Fruit fly (Drosophila melanogaster) whole organism, embryonic: ENCODE measurements around the gene CG5758.
A peak's percentile ranks its signal among the peaks of the same experiment; 100 is the strongest.

ENCODE experiments used
- ATbp ChIP-seq: fragments of 200-800 bp; sonication (Bioruptor generic); optimal IDR thresholded peaks from 2 replicates; lab custom pipeline; 2017; ENCODE audit warnings: missing biosample characterization, mild to moderate bottlenecking, missing genetic modification characterization, missing genetic modification reagents
- Antp ChIP-seq: fragments of 200-800 bp; sonication (Bioruptor generic); optimal IDR thresholded peaks from 3 replicates; lab custom pipeline; 2016; ENCODE audit warnings: missing biosample characterization, missing genetic modification characterization
- Bgb ChIP-seq: fragments of 200-800 bp; sonication (Bioruptor generic); IDR thresholded peaks from 2 replicates; pipeline ENCODE4 v1.3.6; 2022; ENCODE audit warnings: missing biosample characterization, missing genetic modification characterization; ENCODE audit not compliant: partially characterized antibody
- CG11398 ChIP-seq: fragments of 200-800 bp; sonication (Bioruptor generic); optimal IDR thresholded peaks from 2 replicates; lab custom pipeline; 2016; ENCODE audit warnings: missing biosample characterization, missing genetic modification characterization
- CG11504 ChIP-seq: fragments of 200-800 bp; sonication (Bioruptor generic); optimal IDR thresholded peaks from 3 replicates; lab custom pipeline; 2019; ENCODE audit warnings: missing biosample characterization, mild to moderate bottlenecking, missing genetic modification characterization, moderate library complexity
- CG11723 ChIP-seq: fragments of 200-800 bp; sonication (Bioruptor generic); optimal IDR thresholded peaks from 2 replicates; lab custom pipeline; 2017; ENCODE audit warnings: missing biosample characterization, mild to moderate bottlenecking, missing genetic modification characterization
- CG12219 ChIP-seq: fragments of 200-800 bp; sonication (Bioruptor generic); optimal IDR thresholded peaks from 3 replicates; lab custom pipeline; 2018; ENCODE audit warnings: missing biosample characterization, mild to moderate bottlenecking, missing genetic modification characterization
- CG13123 ChIP-seq: fragments of 200-800 bp; sonication (Bioruptor generic); optimal IDR thresholded peaks from 2 replicates; lab custom pipeline; 2016; ENCODE audit warnings: missing biosample characterization, missing genetic modification characterization
- CG13296 ChIP-seq: fragments of 200-800 bp; sonication (Bioruptor generic); optimal IDR thresholded peaks from 3 replicates; lab custom pipeline; 2018; ENCODE audit warnings: missing biosample characterization, mild to moderate bottlenecking, missing genetic modification characterization
- CG13424 ChIP-seq: fragments of 200-800 bp; sonication (Bioruptor generic); optimal IDR thresholded peaks from 2 replicates; lab custom pipeline; 2019; ENCODE audit warnings: missing biosample characterization, mild to moderate bottlenecking, missing genetic modification characterization, moderate library complexity
- CG15601 ChIP-seq: fragments of 200-800 bp; sonication (Bioruptor generic); optimal IDR thresholded peaks from 3 replicates; lab custom pipeline; 2019; ENCODE audit warnings: missing biosample characterization, mild to moderate bottlenecking, missing genetic modification characterization, moderate library complexity
- CG15696 ChIP-seq: fragments of 200-800 bp; sonication (Bioruptor generic); optimal IDR thresholded peaks from 2 replicates; lab custom pipeline; 2019; ENCODE audit warnings: missing biosample characterization, mild to moderate bottlenecking, missing genetic modification characterization, moderate library complexity
- CG16813 ChIP-seq: fragments of 200-800 bp; sonication (Bioruptor generic); IDR thresholded peaks from 3 replicates; pipeline ENCODE4 v1.3.6; 2022; ENCODE audit warnings: missing biosample characterization, missing genetic modification characterization; ENCODE audit not compliant: partially characterized antibody
- CG16863 ChIP-seq: fragments of 200-800 bp; sonication (Bioruptor generic); optimal IDR thresholded peaks from 3 replicates; lab custom pipeline; 2016; ENCODE audit warnings: missing biosample characterization, missing genetic modification characterization
- CG17328 ChIP-seq: fragments of 200-800 bp; sonication (Bioruptor generic); IDR thresholded peaks from 2 replicates; pipeline ENCODE4 v1.3.6; 2022; ENCODE audit warnings: missing biosample characterization, missing genetic modification characterization
- CG17385 ChIP-seq: fragments of 200-800 bp; sonication (Bioruptor generic); optimal IDR thresholded peaks from 3 replicates; lab custom pipeline; 2018; ENCODE audit warnings: missing biosample characterization, mild to moderate bottlenecking, missing genetic modification characterization
- CG2116 ChIP-seq: fragments of 200-800 bp; sonication (Bioruptor generic); optimal IDR thresholded peaks from 3 replicates; lab custom pipeline; 2018; ENCODE audit warnings: missing biosample characterization, mild to moderate bottlenecking, missing genetic modification characterization
- CG31224 ChIP-seq: fragments of 200-800 bp; sonication (Bioruptor generic); IDR thresholded peaks from 2 replicates; pipeline ENCODE4 v1.3.6; 2022; ENCODE audit warnings: missing biosample characterization, missing genetic modification characterization
- CG4360 ChIP-seq: fragments of 200-800 bp; sonication (Bioruptor generic); IDR thresholded peaks from 2 replicates; pipeline ENCODE4 v1.3.6; 2022; ENCODE audit warnings: missing biosample characterization, missing genetic modification characterization
- CG6813 ChIP-seq: fragments of 200-800 bp; sonication (Bioruptor generic); optimal IDR thresholded peaks from 2 replicates; lab custom pipeline; 2017; ENCODE audit warnings: missing biosample characterization, missing genetic modification characterization, mild to moderate bottlenecking, moderate library complexity, missing genetic modification reagents
- CG6854 ChIP-seq: fragments of 200-800 bp; sonication (Bioruptor generic); optimal IDR thresholded peaks from 3 replicates; lab custom pipeline; 2017; ENCODE audit warnings: missing biosample characterization, mild to moderate bottlenecking, missing genetic modification characterization
- CG9797 ChIP-seq: fragments of 200-800 bp; sonication (Bioruptor generic); optimal IDR thresholded peaks from 3 replicates; lab custom pipeline; 2018; ENCODE audit warnings: missing biosample characterization, mild to moderate bottlenecking, missing genetic modification characterization
- CoRest ChIP-seq: fragments of 200-800 bp; sonication (Bioruptor generic); optimal IDR thresholded peaks from 3 replicates; lab custom pipeline; 2018; ENCODE audit warnings: missing biosample characterization, mild to moderate bottlenecking, missing genetic modification characterization, moderate library complexity
- Elba2 ChIP-seq: fragments of 200-800 bp; sonication (Bioruptor generic); optimal IDR thresholded peaks from 3 replicates; lab custom pipeline; 2016; ENCODE audit warnings: missing biosample characterization, missing genetic modification characterization
- Fer3 ChIP-seq: fragments of 200-800 bp; sonication (Bioruptor generic); optimal IDR thresholded peaks from 2 replicates; lab custom pipeline; 2018; ENCODE audit warnings: missing biosample characterization, mild to moderate bottlenecking, missing genetic modification characterization, moderate library complexity
- Gsc ChIP-seq: fragments of 200-800 bp; sonication (Bioruptor generic); IDR thresholded peaks from 2 replicates; pipeline ENCODE4 v1.3.6; 2022; ENCODE audit warnings: missing biosample characterization, missing genetic modification characterization
- Kr ChIP-seq: fragments of 200-800 bp; sonication (Bioruptor generic); optimal IDR thresholded peaks from 2 replicates; lab custom pipeline; 2017; ENCODE audit warnings: missing biosample characterization, mild to moderate bottlenecking, missing genetic modification characterization
- NfI ChIP-seq: fragments of 200-800 bp; sonication (Bioruptor generic); optimal IDR thresholded peaks from 3 replicates; lab custom pipeline; 2018; ENCODE audit warnings: missing biosample characterization, mild to moderate bottlenecking, missing genetic modification characterization, moderate library complexity
- Spps ChIP-seq: fragments of 200-800 bp; sonication (Bioruptor generic); optimal IDR thresholded peaks from 2 replicates; lab custom pipeline; 2018; ENCODE audit warnings: missing biosample characterization, mild to moderate bottlenecking, missing genetic modification characterization
- TFAM ChIP-seq: fragments of 200-800 bp; sonication (Bioruptor generic); optimal IDR thresholded peaks from 2 replicates; lab custom pipeline; 2017; ENCODE audit warnings: missing biosample characterization, missing genetic modification characterization, inconsistent platforms
- Vsx1 ChIP-seq: fragments of 200-800 bp; sonication (Bioruptor generic); optimal IDR thresholded peaks from 2 replicates; lab custom pipeline; 2017; ENCODE audit warnings: missing biosample characterization, mild to moderate bottlenecking, missing genetic modification characterization, missing genetic modification reagents
- Xrp1 ChIP-seq: fragments of 200-800 bp; sonication (Bioruptor generic); IDR thresholded peaks from 2 replicates; pipeline ENCODE4 v1.3.6; 2022; ENCODE audit warnings: missing biosample characterization, missing genetic modification characterization
- crol ChIP-seq: fragments of 200-800 bp; sonication (Bioruptor generic); IDR thresholded peaks from 2 replicates; pipeline ENCODE4 v1.3.6; 2022; ENCODE audit warnings: missing biosample characterization, missing genetic modification characterization
- crp ChIP-seq, 2 experiments: fragments of 200-800 bp; sonication (Bioruptor generic); optimal IDR thresholded peaks; 2 replicates in 1 of 2; 3 replicates in 1 of 2; lab custom pipeline; 2017; ENCODE audit warnings: missing biosample characterization in 2 of 2, missing genetic modification characterization in 2 of 2, mild to moderate bottlenecking in 1 of 2, moderate library complexity in 1 of 2
- dan ChIP-seq: fragments of 200-800 bp; sonication (Bioruptor generic); IDR thresholded peaks from 2 replicates; pipeline ENCODE4 v1.3.6; 2022; ENCODE audit warnings: missing biosample characterization, missing genetic modification characterization
- dpn ChIP-seq, 2 experiments: fragments of 200-800 bp; sonication (Bioruptor generic); optimal IDR thresholded peaks; 3 replicates each; lab custom pipeline; 2016; ENCODE audit warnings: missing biosample characterization in 2 of 2, missing genetic modification characterization in 2 of 2
- fd64A ChIP-seq: fragments of 200-800 bp; sonication (Bioruptor generic); optimal IDR thresholded peaks from 3 replicates; lab custom pipeline; 2018; ENCODE audit warnings: missing biosample characterization, mild to moderate bottlenecking, missing genetic modification characterization
- mirr ChIP-seq: fragments of 200-800 bp; sonication (Bioruptor generic); optimal IDR thresholded peaks from 3 replicates; lab custom pipeline; 2018; ENCODE audit warnings: missing biosample characterization, mild to moderate bottlenecking, missing genetic modification characterization
- nmo ChIP-seq: fragments of 200-800 bp; sonication (Bioruptor generic); optimal IDR thresholded peaks from 2 replicates; lab custom pipeline; 2018; ENCODE audit warnings: missing biosample characterization, mild to moderate bottlenecking, missing genetic modification characterization, moderate library complexity
- pnt ChIP-seq: fragments of 200-800 bp; sonication (Bioruptor generic); optimal IDR thresholded peaks from 3 replicates; lab custom pipeline; 2016; ENCODE audit warnings: missing biosample characterization, missing genetic modification characterization
- prd ChIP-seq, 3 experiments: fragments of >200 bp in 2 of 3; fragments of 200-800 bp in 1 of 3; sonication (Bioruptor generic) in 1 of 3; optimal IDR thresholded peaks in 2 of 3; IDR thresholded peaks in 1 of 3; 2 replicates in 2 of 3; 3 replicates in 1 of 3; pipeline versions ENCODE4 v1.3.6 to Lab custom; 2017 to 2022; ENCODE audit warnings: missing biosample characterization in 1 of 3, missing genetic modification characterization in 1 of 3
- salm ChIP-seq: fragments of 200-800 bp; sonication (Bioruptor generic); optimal IDR thresholded peaks from 2 replicates; lab custom pipeline; 2018; ENCODE audit warnings: missing biosample characterization, mild to moderate bottlenecking, missing genetic modification characterization
- sc ChIP-seq, 3 experiments: fragments of >200 bp in 2 of 3; fragments of 200-800 bp in 1 of 3; sonication (Bioruptor generic) in 1 of 3; optimal IDR thresholded peaks; 2 replicates in 2 of 3; 3 replicates in 1 of 3; lab custom pipeline; 2017; ENCODE audit warnings: mild to moderate bottlenecking in 1 of 3, missing biosample characterization in 1 of 3, missing genetic modification characterization in 1 of 3, missing genetic modification reagents in 1 of 3
- stwl ChIP-seq: fragments of 200-800 bp; sonication (Bioruptor generic); optimal IDR thresholded peaks from 3 replicates; lab custom pipeline; 2018; ENCODE audit warnings: missing biosample characterization, mild to moderate bottlenecking, missing genetic modification characterization, moderate library complexity
- tap ChIP-seq: fragments of 200-800 bp; optimal IDR thresholded peaks from 3 replicates; lab custom pipeline; 2019; ENCODE audit warnings: missing biosample characterization, mild to moderate bottlenecking, missing genetic modification characterization, moderate library complexity
- vfl ChIP-seq: fragments of 200-800 bp; sonication (Bioruptor generic); optimal IDR thresholded peaks from 2 replicates; lab custom pipeline; 2016; ENCODE audit warnings: missing biosample characterization, missing genetic modification characterization
- vnd ChIP-seq: fragments of 200-800 bp; sonication (Bioruptor generic); IDR thresholded peaks from 3 replicates; pipeline ENCODE4 v1.3.6; 2022; ENCODE audit warnings: missing biosample characterization, missing genetic modification characterization; ENCODE audit not compliant: partially characterized antibody

Gene CG5758

DNA sequence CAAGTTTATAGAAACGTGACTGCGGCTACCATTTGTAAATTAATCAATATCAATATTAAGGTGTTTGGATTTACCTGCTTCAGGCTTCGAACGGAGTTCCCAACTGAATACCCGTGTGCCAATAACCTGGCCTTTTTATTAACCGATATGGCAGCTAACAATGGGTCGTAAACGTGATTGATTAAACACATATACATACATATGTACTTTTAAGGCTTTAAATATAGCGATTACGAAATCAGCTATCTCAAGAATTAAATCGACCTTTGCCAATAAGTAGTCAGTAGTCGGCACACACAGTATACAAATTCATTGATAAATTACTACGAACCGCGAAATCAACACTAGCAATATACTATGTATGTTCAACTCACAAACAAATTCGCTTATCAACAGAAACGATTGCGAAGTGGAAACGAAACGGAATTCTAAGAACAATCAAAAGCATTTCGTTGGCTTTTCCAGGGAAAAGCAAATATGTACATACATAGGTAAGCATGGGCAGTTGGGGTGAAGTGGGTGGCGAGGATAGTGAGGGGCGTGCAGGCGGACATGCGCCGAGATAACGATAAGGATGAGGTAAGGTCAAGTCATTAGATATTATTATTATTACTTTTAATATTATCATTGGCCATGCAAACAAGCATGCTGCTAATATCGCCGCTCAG is 28.9 kb downstream of the CG5758 start (continued):
- TF ChIP-seq CG15601 (tag; lab: Kevin White, UChicago), result peak; percentile 67
- TF ChIP-seq CG17385 (GFP tag; lab: Kevin White, UChicago), result peak; percentile 69
- TF ChIP-seq crp (GFP tag; optimal IDR thresholded peaks at IDR 0.05; lab: Kevin White, UChicago), result no peak
- TF ChIP-seq CG9797, result no peak
- TF ChIP-seq CG2116 (GFP tag; lab: Kevin White, UChicago), result peak; percentile 14
- peak; percentile 21 for TF ChIP-seq pnt (GFP tag; lab: Kevin White, UChicago)
- TF ChIP-seq Kr (GFP tag; lab: Kevin White, UChicago), result peak; percentile 73
- TF ChIP-seq Antp (GFP tag; lab: Kevin White, UChicago), result peak; percentile 14
- no peak for TF ChIP-seq stwl
- no peak for TF ChIP-seq Bgb (GFP tag; lab: Robert Waterston, UW)
- TF ChIP-seq CG6854 (GFP tag; lab: Kevin White, UChicago), result peak; percentile 17
- peak; percentile 87 for TF ChIP-seq ATbp (GFP tag; lab: Kevin White, UChicago)
- TF ChIP-seq Vsx1 (GFP tag; lab: Kevin White, UChicago), result peak; percentile 82
- no peak for TF ChIP-seq vfl (GFP tag; lab: Kevin White, UChicago)
- TF ChIP-seq Spps, result no peak
- no peak for TF ChIP-seq CG16863 (GFP tag; lab: Kevin White, UChicago)
- peak; percentile 58 for TF ChIP-seq CG17328 (GFP tag; lab: Robert Waterston, UW)
- TF ChIP-seq dpn (GFP tag; optimal IDR thresholded peaks at IDR 0.05; lab: Kevin White, UChicago), result peak; percentile 14 to 36
- TF ChIP-seq CG15696 (tag; lab: Kevin White, UChicago), result peak; percentile 52
- TF ChIP-seq Gsc (GFP tag; lab: Robert Waterston, UW), result no peak
- peak; percentile 88 for TF ChIP-seq CG6813
- no peak for TF ChIP-seq prd (optimal IDR thresholded peaks at IDR 0.05; lab: Kevin White, UChicago)
- TF ChIP-seq prd (GFP tag; IDR thresholded peaks at IDR 0.05; lab: Robert Waterston, UW), result no peak; the same call in 2 of the 3 replicates
- no peak for TF ChIP-seq vnd (GFP tag; lab: Robert Waterston, UW)
- TF ChIP-seq CG11723, result peak; percentile 61
- TF ChIP-seq CG31224 (GFP tag; lab: Robert Waterston, UW), result 0 out of 2 replicates have a peak, but pooled peaks have one; percentile 7
- TF ChIP-seq dan, result no peak
- peak; percentile 24 for TF ChIP-seq CoRest
- TF ChIP-seq sc (optimal IDR thresholded peaks at IDR 0.05; lab: Kevin White, UChicago), result no peak
- TF ChIP-seq sc (GFP tag; optimal IDR thresholded peaks at IDR 0.05; lab: Kevin White, UChicago), result peak; percentile 69
- TF ChIP-seq nmo (GFP tag; lab: Kevin White, UChicago), result no peak
- TF ChIP-seq Fer3 (tag; lab: Kevin White, UChicago), result peak; percentile 67
- TF ChIP-seq CG11504 (tag; lab: Kevin White, UChicago), result peak; percentile 50
- peak; percentile 87 for TF ChIP-seq fd64A (GFP tag; lab: Kevin White, UChicago)
- peak; percentile 66 for TF ChIP-seq NfI (GFP tag; lab: Kevin White, UChicago)
- peak; percentile 88 for TF ChIP-seq crol (GFP tag; lab: Robert Waterston, UW)
- TF ChIP-seq CG16813 (GFP tag; lab: Robert Waterston, UW), result no peak
- peak; percentile 72 for TF ChIP-seq CG11398
- peak; percentile 99 for TF ChIP-seq mirr (GFP tag; lab: Kevin White, UChicago)
- no peak for TF ChIP-seq Elba2 (GFP tag; lab: Kevin White, UChicago)
- TF ChIP-seq TFAM (GFP tag; lab: Kevin White, UChicago), result peak; percentile 43
- TF ChIP-seq CG4360, result no peak
- TF ChIP-seq CG13123 (GFP tag; lab: Kevin White, UChicago), result peak; percentile 51
- TF ChIP-seq CG13296 (GFP tag; lab: Kevin White, UChicago), result peak; percentile 83
- peak; percentile 64 for TF ChIP-seq salm (tag; lab: Kevin White, UChicago)
- TF ChIP-seq CG13424 (tag; lab: Kevin White, UChicago), result peak; percentile 65
- TF ChIP-seq Xrp1, result peak; percentile 82
- peak; percentile 71 for TF ChIP-seq tap
- peak; percentile 72 for TF ChIP-seq CG12219 (GFP tag; lab: Kevin White, UChicago)
